Fruit fly (Drosophila melanogaster) whole organism, embryonic: ENCODE measurements around the gene CG31883.

ENCODE experiments used
- Bgb ChIP-seq: fragments of 200-800 bp; sonication (Bioruptor generic); IDR thresholded peaks from 2 replicates; pipeline ENCODE4 v1.3.6; 2022; ENCODE audit warnings: missing biosample characterization, missing genetic modification characterization; ENCODE audit not compliant: partially characterized antibody
- C15 ChIP-seq: fragments of 200-800 bp; sonication (Bioruptor generic); IDR thresholded peaks from 3 replicates; pipeline ENCODE4 v1.3.6; 2022; ENCODE audit warnings: missing biosample characterization, missing genetic modification characterization
- CG10565 ChIP-seq: fragments of 200-800 bp; sonication (Bioruptor generic); optimal IDR thresholded peaks from 3 replicates; lab custom pipeline; 2016; ENCODE audit warnings: missing biosample characterization, mild to moderate bottlenecking, missing genetic modification characterization
- CG10654 ChIP-seq: fragments of 200-800 bp; sonication (Bioruptor generic); optimal IDR thresholded peaks from 2 replicates; lab custom pipeline; 2016; ENCODE audit warnings: missing biosample characterization, missing genetic modification characterization
- CG11247 ChIP-seq: fragments of 200-800 bp; sonication (Bioruptor generic); IDR thresholded peaks from 2 replicates; pipeline ENCODE4 v1.3.6; 2022; ENCODE audit warnings: missing biosample characterization, missing genetic modification characterization
- CG11456 ChIP-seq: fragments of 200-800 bp; sonication (Bioruptor generic); IDR thresholded peaks from 3 replicates; pipeline ENCODE4 v1.3.6; 2022; ENCODE audit warnings: missing biosample characterization, missing genetic modification characterization
- CG11560 ChIP-seq: fragments of 200-800 bp; sonication (Bioruptor generic); IDR thresholded peaks from 3 replicates; pipeline ENCODE4 v1.3.6; 2022; ENCODE audit warnings: missing biosample characterization, missing genetic modification characterization
- CG12391 ChIP-seq: fragments of 200-800 bp; sonication (Bioruptor generic); optimal IDR thresholded peaks from 3 replicates; lab custom pipeline; 2018; ENCODE audit warnings: missing biosample characterization, mild to moderate bottlenecking, missing genetic modification characterization, moderate library complexity
- CG13624 ChIP-seq: fragments of 200-800 bp; sonication (Bioruptor generic); optimal IDR thresholded peaks from 2 replicates; lab custom pipeline; 2016; ENCODE audit warnings: missing biosample characterization, missing genetic modification characterization
- CG14014 ChIP-seq: fragments of 200-800 bp; sonication (Bioruptor generic); IDR thresholded peaks from 2 replicates; pipeline ENCODE4 v1.3.6; 2022; ENCODE audit warnings: missing biosample characterization, missing genetic modification characterization
- CG17385 ChIP-seq: fragments of 200-800 bp; sonication (Bioruptor generic); optimal IDR thresholded peaks from 3 replicates; lab custom pipeline; 2018; ENCODE audit warnings: missing biosample characterization, mild to moderate bottlenecking, missing genetic modification characterization
- CG2129 ChIP-seq: fragments of 200-800 bp; sonication (Bioruptor generic); IDR thresholded peaks from 2 replicates; pipeline ENCODE4 v1.3.6; 2022; ENCODE audit warnings: missing biosample characterization, missing genetic modification characterization; ENCODE audit not compliant: partially characterized antibody
- CG2889 ChIP-seq: fragments of 200-800 bp; sonication (Bioruptor generic); IDR thresholded peaks from 3 replicates; pipeline ENCODE4 v1.3.6; 2022; ENCODE audit warnings: missing biosample characterization, missing genetic modification characterization
- CG5180 ChIP-seq: fragments of 200-800 bp; sonication (Bioruptor generic); optimal IDR thresholded peaks from 3 replicates; lab custom pipeline; 2017; ENCODE audit warnings: missing biosample characterization, missing genetic modification characterization, mild to moderate bottlenecking, moderate library complexity, missing genetic modification reagents
- CG7928 ChIP-seq: fragments of 200-800 bp; sonication (Bioruptor generic); optimal IDR thresholded peaks from 2 replicates; lab custom pipeline; 2017; ENCODE audit warnings: missing biosample characterization, mild to moderate bottlenecking, missing genetic modification characterization
- CG7987 ChIP-seq: fragments of 200-800 bp; sonication (Bioruptor generic); optimal IDR thresholded peaks from 2 replicates; lab custom pipeline; 2018; ENCODE audit warnings: missing biosample characterization, mild to moderate bottlenecking, missing genetic modification characterization, moderate library complexity
- CG9215 ChIP-seq: fragments of 200-800 bp; sonication (Bioruptor generic); IDR thresholded peaks from 2 replicates; pipeline ENCODE4 v1.3.6; 2022; ENCODE audit warnings: missing biosample characterization, missing genetic modification characterization
- CG9876 ChIP-seq: fragments of 200-800 bp; sonication (Bioruptor generic); optimal IDR thresholded peaks from 2 replicates; lab custom pipeline; 2016; ENCODE audit warnings: missing biosample characterization, missing genetic modification characterization
- CG9932 ChIP-seq: fragments of 200-800 bp; sonication (Bioruptor generic); IDR thresholded peaks from 2 replicates; pipeline ENCODE4 v1.3.6; 2022; ENCODE audit warnings: missing biosample characterization, missing genetic modification characterization
- Camta ChIP-seq: fragments of 200-800 bp; sonication (Bioruptor generic); optimal IDR thresholded peaks from 2 replicates; lab custom pipeline; 2016; ENCODE audit warnings: missing biosample characterization, missing genetic modification characterization
- Dek ChIP-seq: fragments of 200-800 bp; sonication (Bioruptor generic); optimal IDR thresholded peaks from 3 replicates; lab custom pipeline; 2019; ENCODE audit warnings: missing biosample characterization, mild to moderate bottlenecking, missing genetic modification characterization, moderate library complexity
- Doc2 ChIP-seq: fragments of 200-800 bp; sonication (Bioruptor generic); IDR thresholded peaks from 2 replicates; pipeline ENCODE4 v1.3.6; 2022; ENCODE audit warnings: missing biosample characterization, missing genetic modification characterization
- Hr39 ChIP-seq: fragments of >200 bp; optimal IDR thresholded peaks from 2 replicates; lab custom pipeline; 2017
- MBD-R2 ChIP-seq: fragments of 200-800 bp; sonication (Bioruptor generic); IDR thresholded peaks from 2 replicates; pipeline ENCODE4 v1.3.6; 2022; ENCODE audit warnings: missing biosample characterization, missing genetic modification characterization
- PHDP ChIP-seq: fragments of 200-800 bp; sonication (Bioruptor generic); optimal IDR thresholded peaks from 3 replicates; lab custom pipeline; 2018; ENCODE audit warnings: missing biosample characterization, mild to moderate bottlenecking, missing genetic modification characterization, moderate library complexity
- Pdp1 ChIP-seq, 2 experiments: fragments of 200-800 bp; sonication (Bioruptor generic); optimal IDR thresholded peaks; 3 replicates each; lab custom pipeline; 2016; ENCODE audit warnings: missing biosample characterization in 2 of 2, missing genetic modification characterization in 2 of 2, mild to moderate bottlenecking in 1 of 2, moderate library complexity in 1 of 2
- Vsx1 ChIP-seq: fragments of 200-800 bp; sonication (Bioruptor generic); optimal IDR thresholded peaks from 2 replicates; lab custom pipeline; 2017; ENCODE audit warnings: missing biosample characterization, mild to moderate bottlenecking, missing genetic modification characterization, missing genetic modification reagents
- Xbp1 ChIP-seq: fragments of 200-800 bp; sonication (Bioruptor generic); optimal IDR thresholded peaks from 3 replicates; lab custom pipeline; 2016; ENCODE audit warnings: missing biosample characterization, mild to moderate bottlenecking, missing genetic modification characterization
- bcd ChIP-seq: fragments of 200-800 bp; sonication (Bioruptor generic); optimal IDR thresholded peaks from 2 replicates; lab custom pipeline; 2017; ENCODE audit warnings: missing biosample characterization, mild to moderate bottlenecking, missing genetic modification characterization
- caup ChIP-seq: fragments of 200-800 bp; sonication (Bioruptor generic); optimal IDR thresholded peaks from 3 replicates; lab custom pipeline; 2017; ENCODE audit warnings: missing biosample characterization, mild to moderate bottlenecking, missing genetic modification characterization, moderate library complexity; ENCODE audit not compliant: severe bottlenecking
- chm ChIP-seq: fragments of 200-800 bp; sonication (Bioruptor generic); IDR thresholded peaks from 2 replicates; pipeline ENCODE4 v1.3.6; 2022; ENCODE audit warnings: missing biosample characterization, missing genetic modification characterization
- da ChIP-seq: fragments of 200-800 bp; sonication (Bioruptor generic); optimal IDR thresholded peaks from 2 replicates; lab custom pipeline; 2016; ENCODE audit warnings: missing biosample characterization, missing genetic modification characterization
- dati ChIP-seq: fragments of 200-800 bp; sonication (Bioruptor generic); IDR thresholded peaks from 2 replicates; pipeline ENCODE4 v1.3.6; 2022; ENCODE audit warnings: missing biosample characterization, missing genetic modification characterization
- en ChIP-seq: fragments of 200-800 bp; sonication (Bioruptor generic); optimal IDR thresholded peaks from 2 replicates; lab custom pipeline; 2016; ENCODE audit warnings: missing biosample characterization, missing genetic modification characterization
- gsb-n ChIP-seq: fragments of 200-800 bp; sonication (Bioruptor generic); optimal IDR thresholded peaks from 3 replicates; lab custom pipeline; 2018; ENCODE audit warnings: missing biosample characterization, mild to moderate bottlenecking, missing genetic modification characterization
- hbn ChIP-seq: fragments of 200-800 bp; sonication (Bioruptor generic); IDR thresholded peaks from 2 replicates; pipeline ENCODE4 v1.3.6; 2022; ENCODE audit warnings: missing biosample characterization, missing genetic modification characterization; ENCODE audit not compliant: partially characterized antibody
- kni ChIP-seq: fragments of 200-800 bp; sonication (Bioruptor generic); optimal IDR thresholded peaks from 3 replicates; lab custom pipeline; 2017; ENCODE audit warnings: mild to moderate bottlenecking, missing biosample characterization, missing genetic modification reagents, missing genetic modification characterization
- mirr ChIP-seq: fragments of 200-800 bp; sonication (Bioruptor generic); optimal IDR thresholded peaks from 3 replicates; lab custom pipeline; 2018; ENCODE audit warnings: missing biosample characterization, mild to moderate bottlenecking, missing genetic modification characterization
- org-1 ChIP-seq: fragments of 200-800 bp; sonication (Bioruptor generic); optimal IDR thresholded peaks from 2 replicates; lab custom pipeline; 2017; ENCODE audit warnings: missing biosample characterization, missing genetic modification characterization
- pho ChIP-seq: fragments of 200-800 bp; sonication (Bioruptor generic); optimal IDR thresholded peaks from 2 replicates; lab custom pipeline; 2016; ENCODE audit warnings: missing biosample characterization, missing genetic modification characterization
- pzg ChIP-seq: fragments of 200-800 bp; sonication (Bioruptor generic); optimal IDR thresholded peaks from 3 replicates; lab custom pipeline; 2018; ENCODE audit warnings: missing biosample characterization, mild to moderate bottlenecking, missing genetic modification characterization, moderate library complexity
- rib ChIP-seq: fragments of 200-800 bp; sonication (Bioruptor generic); IDR thresholded peaks from 2 replicates; pipeline ENCODE4 v1.3.6; 2022; ENCODE audit warnings: missing biosample characterization, missing genetic modification characterization
- salm ChIP-seq: fragments of 200-800 bp; sonication (Bioruptor generic); optimal IDR thresholded peaks from 2 replicates; lab custom pipeline; 2018; ENCODE audit warnings: missing biosample characterization, mild to moderate bottlenecking, missing genetic modification characterization
- sd ChIP-seq: fragments of 200-800 bp; sonication (Bioruptor generic); optimal IDR thresholded peaks from 3 replicates; lab custom pipeline; 2018; ENCODE audit warnings: missing biosample characterization, mild to moderate bottlenecking, missing genetic modification characterization, moderate library complexity
- stwl ChIP-seq: fragments of 200-800 bp; sonication (Bioruptor generic); optimal IDR thresholded peaks from 3 replicates; lab custom pipeline; 2018; ENCODE audit warnings: missing biosample characterization, mild to moderate bottlenecking, missing genetic modification characterization, moderate library complexity
- toy ChIP-seq: fragments of 200-800 bp; sonication (Bioruptor generic); IDR thresholded peaks from 2 replicates; pipeline ENCODE4 v1.3.6; 2022; ENCODE audit warnings: missing biosample characterization, missing genetic modification characterization
- tx ChIP-seq: fragments of 200-800 bp; sonication (Bioruptor generic); optimal IDR thresholded peaks from 2 replicates; lab custom pipeline; 2016; ENCODE audit warnings: missing biosample characterization, missing genetic modification characterization
- unc-4 ChIP-seq: fragments of 200-800 bp; sonication (Bioruptor generic); IDR thresholded peaks from 2 replicates; pipeline ENCODE4 v1.3.6; 2022; ENCODE audit warnings: missing biosample characterization, missing genetic modification characterization; ENCODE audit not compliant: partially characterized antibody
- vfl ChIP-seq: fragments of 200-800 bp; sonication (Bioruptor generic); optimal IDR thresholded peaks from 2 replicates; lab custom pipeline; 2016; ENCODE audit warnings: missing biosample characterization, missing genetic modification characterization

CG31883 gene

dm6 chr2L:9498185-9498984 lies 29.9 kb upstream of the CG31883 start (continued):
- TF ChIP-seq tx (GFP tag; lab: Kevin White, UChicago) (peak; percentile 62), Doc2 (GFP tag; lab: Robert Waterston, UW) (no peak), caup (GFP tag; lab: Kevin White, UChicago) (peak; percentile 64), MBD-R2 (GFP tag; lab: Robert Waterston, UW) (no peak; the same call in 1 of the 2 replicates), kni (GFP tag; lab: Kevin White, UChicago) (no peak), en (peak; percentile 56), Pdp1 (GFP tag; optimal IDR thresholded peaks at IDR 0.05; lab: Kevin White, UChicago) (peak; percentile 45 to 62), vfl (GFP tag; lab: Kevin White, UChicago) (no peak), CG11560 (tag; lab: Robert Waterston, UW) (no peak), hbn (GFP tag; lab: Robert Waterston, UW) (no peak), Camta (GFP tag; lab: Kevin White, UChicago) (peak; percentile 80), CG9932 (peak; percentile 33; the same call in 1 of the 2 replicates), CG14014 (GFP tag; lab: Robert Waterston, UW) (peak; percentile 52; the same call in 1 of the 2 replicates), CG5180 (peak; percentile 19), gsb-n (tag; lab: Kevin White, UChicago) (no peak), CG7987 (GFP tag; lab: Kevin White, UChicago) (peak; percentile 14), mirr (GFP tag; lab: Kevin White, UChicago) (peak; percentile 83), CG2129 (GFP tag; lab: Robert Waterston, UW) (no peak), Xbp1 (peak; percentile 51), CG9215 (GFP tag; lab: Robert Waterston, UW) (no peak; the same call in 1 of the 2 replicates), Dek (tag; lab: Kevin White, UChicago) (peak; percentile 67), CG17385 (peak; percentile 22), CG10654 (GFP tag; lab: Kevin White, UChicago) (peak; percentile 64), stwl (tag; lab: Kevin White, UChicago) (no peak), CG7928 (GFP tag; lab: Kevin White, UChicago) (no peak), Bgb (GFP tag; lab: Robert Waterston, UW) (no peak), CG11247 (peak; percentile 45; the same call in 1 of the 2 replicates), da (GFP tag; lab: Kevin White, UChicago) (no peak), PHDP (tag; lab: Kevin White, UChicago) (peak; percentile 57), org-1 (peak; percentile 53), toy (GFP tag; lab: Robert Waterston, UW) (no peak), Hr39 (lab: Kevin White, UChicago) (no peak), unc-4 (no peak), pzg (no peak), pho (GFP tag; lab: Kevin White, UChicago) (peak; percentile 44), rib (GFP tag; lab: Robert Waterston, UW) (peak; percentile 46), C15 (GFP tag; lab: Robert Waterston, UW) (no peak), CG9876 (GFP tag; lab: Kevin White, UChicago) (no peak), Vsx1 (GFP tag; lab: Kevin White, UChicago) (no peak), CG10565 (GFP tag; lab: Kevin White, UChicago) (no peak), dati (GFP tag; lab: Robert Waterston, UW) (no peak), CG2889 (peak; percentile 20; the same call in 1 of the 3 replicates), chm (GFP tag; lab: Robert Waterston, UW) (no peak), bcd (GFP tag; lab: Kevin White, UChicago) (peak; percentile 68), salm (tag; lab: Kevin White, UChicago) (no peak), CG11456 (GFP tag; lab: Robert Waterston, UW) (peak; percentile 58; the same call in 1 of the 3 replicates), sd (tag; lab: Kevin White, UChicago) (peak; percentile 62), CG13624 (GFP tag; lab: Kevin White, UChicago) (peak; percentile 82), CG12391 (tag; lab: Kevin White, UChicago) (peak; percentile 64)
